Fruit fly (Drosophila melanogaster) whole organism, prepupa: ENCODE data around the gene Tpt.
A peak's percentile ranks its signal among the peaks of the same experiment; 100 is the strongest.

Source experiments
- Blimp-1 ChIP-seq: fragments of 200-800 bp; sonication (Bioruptor generic); optimal IDR thresholded peaks from 3 replicates; lab custom pipeline; 2017; ENCODE audit warnings: missing biosample characterization, missing genetic modification characterization, mild to moderate bottlenecking, moderate library complexity, missing genetic modification reagents
- CG8119 ChIP-seq: fragments of 200-800 bp; sonication (Bioruptor generic); IDR thresholded peaks from 3 replicates; pipeline ENCODE4 v1.3.6; 2022; ENCODE audit warnings: missing biosample characterization, missing genetic modification characterization
- Gug ChIP-seq: fragments of 200-800 bp; sonication (Bioruptor generic); IDR thresholded peaks from 2 replicates; pipeline ENCODE4 v1.3.6; 2022; ENCODE audit warnings: missing biosample characterization, missing genetic modification characterization
- Lpt ChIP-seq: fragments of 200-800 bp; sonication (Bioruptor generic); optimal IDR thresholded peaks from 3 replicates; lab custom pipeline; 2016; ENCODE audit warnings: missing biosample characterization, missing genetic modification characterization
- Met ChIP-seq: fragments of 200-800 bp; sonication (Bioruptor generic); optimal IDR thresholded peaks from 3 replicates; lab custom pipeline; 2016; ENCODE audit warnings: missing biosample characterization, missing genetic modification characterization
- OdsH ChIP-seq: fragments of 200-800 bp; sonication (Bioruptor generic); optimal IDR thresholded peaks from 3 replicates; lab custom pipeline; 2016; ENCODE audit warnings: missing biosample characterization, missing genetic modification characterization
- acj6 ChIP-seq: fragments of 200-800 bp; sonication (Bioruptor generic); optimal IDR thresholded peaks from 3 replicates; lab custom pipeline; 2016; ENCODE audit warnings: missing biosample characterization, missing genetic modification characterization
- eg ChIP-seq: fragments of 200-800 bp; sonication (Bioruptor generic); IDR thresholded peaks from 3 replicates; pipeline ENCODE4 v1.3.6; 2022; ENCODE audit warnings: missing biosample characterization, missing genetic modification characterization
- fd85E ChIP-seq: fragments of 200-800 bp; sonication (Bioruptor generic); optimal IDR thresholded peaks from 3 replicates; lab custom pipeline; 2016; ENCODE audit warnings: missing biosample characterization, missing genetic modification characterization
- lz ChIP-seq: fragments of 200-800 bp; sonication (Bioruptor generic); optimal IDR thresholded peaks from 3 replicates; lab custom pipeline; 2016; ENCODE audit warnings: missing biosample characterization, missing genetic modification characterization
- net ChIP-seq: fragments of 200-800 bp; sonication (Bioruptor generic); optimal IDR thresholded peaks from 3 replicates; lab custom pipeline; 2016; ENCODE audit warnings: missing biosample characterization, missing genetic modification characterization

DNA sequence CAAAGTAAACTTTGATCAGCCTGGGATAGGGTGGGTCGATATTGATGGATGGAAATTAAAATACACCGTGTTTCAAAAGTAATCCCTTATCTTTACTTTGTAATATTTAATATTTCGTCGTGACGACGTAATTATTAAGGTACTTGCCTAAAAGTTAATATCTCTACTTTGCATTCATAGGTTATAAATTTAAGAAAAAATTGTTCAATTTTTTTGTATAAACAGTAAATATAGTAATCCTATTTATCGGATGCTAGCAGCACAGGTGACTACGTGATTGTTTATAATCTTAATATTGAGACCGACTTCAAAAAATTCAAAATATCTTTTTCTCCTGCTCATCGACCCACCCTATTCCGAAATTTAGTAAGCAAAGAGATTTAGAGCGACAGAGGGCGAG, 46.9 kb downstream of the Tpt start:
- TF ChIP-seq Lpt (GFP tag; lab: Kevin White, UChicago), result no peak
- TF ChIP-seq lz (GFP tag; lab: Kevin White, UChicago), result no peak
- TF ChIP-seq net (GFP tag; lab: Kevin White, UChicago), result no peak
- TF ChIP-seq CG8119 (GFP tag; lab: Robert Waterston, UW), result peak; percentile 53; the same call in 1 of the 3 replicates
- no peak for TF ChIP-seq acj6 (GFP tag; lab: Kevin White, UChicago)
- no peak for TF ChIP-seq Met
- TF ChIP-seq OdsH (GFP tag; lab: Kevin White, UChicago), result no peak
- TF ChIP-seq Blimp-1 (GFP tag; lab: Kevin White, UChicago), result no peak
- TF ChIP-seq eg (GFP tag; lab: Robert Waterston, UW), result peak; percentile 52; the same call in 1 of the 3 replicates
- TF ChIP-seq Gug (GFP tag; lab: Robert Waterston, UW), result no peak
- TF ChIP-seq fd85E (GFP tag; lab: Kevin White, UChicago), result no peak
